Fruit fly (Drosophila melanogaster) whole organism, embryonic: ENCODE data around the gene CG31219.
A peak's percentile ranks its signal among the peaks of the same experiment; 100 is the strongest.

Experiments used
- CG10147 ChIP-seq: fragments of 200-800 bp; sonication (Bioruptor generic); optimal IDR thresholded peaks from 2 replicates; lab custom pipeline; 2019; ENCODE audit warnings: missing biosample characterization, mild to moderate bottlenecking, missing genetic modification characterization, moderate library complexity
- CG10565 ChIP-seq: fragments of 200-800 bp; sonication (Bioruptor generic); optimal IDR thresholded peaks from 3 replicates; lab custom pipeline; 2016; ENCODE audit warnings: missing biosample characterization, mild to moderate bottlenecking, missing genetic modification characterization
- CG10654 ChIP-seq: fragments of 200-800 bp; sonication (Bioruptor generic); optimal IDR thresholded peaks from 2 replicates; lab custom pipeline; 2016; ENCODE audit warnings: missing biosample characterization, missing genetic modification characterization
- CG12155 ChIP-seq: fragments of 200-800 bp; sonication (Bioruptor generic); optimal IDR thresholded peaks from 3 replicates; lab custom pipeline; 2016; ENCODE audit warnings: missing biosample characterization, missing genetic modification characterization
- CG12219 ChIP-seq: fragments of 200-800 bp; sonication (Bioruptor generic); optimal IDR thresholded peaks from 3 replicates; lab custom pipeline; 2018; ENCODE audit warnings: missing biosample characterization, mild to moderate bottlenecking, missing genetic modification characterization
- CG12744 ChIP-seq: fragments of 200-800 bp; sonication (Bioruptor generic); optimal IDR thresholded peaks from 2 replicates; lab custom pipeline; 2016; ENCODE audit warnings: missing biosample characterization, missing genetic modification characterization
- CG14965 ChIP-seq: fragments of 200-800 bp; sonication (Bioruptor generic); optimal IDR thresholded peaks from 2 replicates; lab custom pipeline; 2016; ENCODE audit warnings: missing biosample characterization, missing genetic modification characterization, borderline replicate concordance
- CG15269 ChIP-seq: fragments of 200-800 bp; sonication (Bioruptor generic); optimal IDR thresholded peaks from 2 replicates; lab custom pipeline; 2018; ENCODE audit warnings: missing biosample characterization, mild to moderate bottlenecking, missing genetic modification characterization, moderate library complexity
- CG16815 ChIP-seq: fragments of 200-800 bp; sonication (Bioruptor generic); optimal IDR thresholded peaks from 3 replicates; lab custom pipeline; 2017; ENCODE audit warnings: missing biosample characterization, mild to moderate bottlenecking, missing genetic modification characterization
- CG17385 ChIP-seq: fragments of 200-800 bp; sonication (Bioruptor generic); optimal IDR thresholded peaks from 3 replicates; lab custom pipeline; 2018; ENCODE audit warnings: missing biosample characterization, mild to moderate bottlenecking, missing genetic modification characterization
- CG17612 ChIP-seq: fragments of 200-800 bp; sonication (Bioruptor generic); IDR thresholded peaks from 2 replicates; pipeline ENCODE4 v1.3.6; 2022; ENCODE audit warnings: missing biosample characterization, missing genetic modification characterization
- CG2678 ChIP-seq: fragments of 200-800 bp; sonication (Bioruptor generic); optimal IDR thresholded peaks from 3 replicates; lab custom pipeline; 2019; ENCODE audit warnings: missing biosample characterization, mild to moderate bottlenecking, missing genetic modification characterization, moderate library complexity
- CG2889 ChIP-seq: fragments of 200-800 bp; sonication (Bioruptor generic); IDR thresholded peaks from 3 replicates; pipeline ENCODE4 v1.3.6; 2022; ENCODE audit warnings: missing biosample characterization, missing genetic modification characterization
- CG32767 ChIP-seq: fragments of 200-800 bp; sonication (Bioruptor generic); IDR thresholded peaks from 2 replicates; pipeline ENCODE4 v1.3.6; 2022; ENCODE audit warnings: missing biosample characterization, missing genetic modification characterization
- CG4282 ChIP-seq: fragments of 200-800 bp; sonication (Bioruptor generic); optimal IDR thresholded peaks from 2 replicates; lab custom pipeline; 2016; ENCODE audit warnings: missing biosample characterization, missing genetic modification characterization
- CG4404 ChIP-seq: fragments of 200-800 bp; sonication (Bioruptor generic); IDR thresholded peaks from 2 replicates; pipeline ENCODE4 v1.3.6; 2022; ENCODE audit warnings: missing biosample characterization, missing genetic modification characterization
- CG4424 ChIP-seq: fragments of 200-800 bp; sonication (Bioruptor generic); optimal IDR thresholded peaks from 3 replicates; lab custom pipeline; 2016; ENCODE audit warnings: missing biosample characterization, missing genetic modification characterization
- CG4730 ChIP-seq: fragments of 200-800 bp; sonication (Bioruptor generic); IDR thresholded peaks from 2 replicates; pipeline ENCODE4 v1.3.6; 2022; ENCODE audit warnings: missing biosample characterization, missing genetic modification characterization
- CG6683 ChIP-seq: fragments of 200-800 bp; sonication (Bioruptor generic); optimal IDR thresholded peaks from 2 replicates; lab custom pipeline; 2017; ENCODE audit warnings: missing biosample characterization, mild to moderate bottlenecking, missing genetic modification characterization, missing genetic modification reagents
- CG6854 ChIP-seq: fragments of 200-800 bp; sonication (Bioruptor generic); optimal IDR thresholded peaks from 3 replicates; lab custom pipeline; 2017; ENCODE audit warnings: missing biosample characterization, mild to moderate bottlenecking, missing genetic modification characterization
- CG7556 ChIP-seq: fragments of 200-800 bp; sonication (Bioruptor generic); optimal IDR thresholded peaks from 2 replicates; lab custom pipeline; 2017; ENCODE audit warnings: missing biosample characterization, mild to moderate bottlenecking, missing genetic modification characterization
- CG7786 ChIP-seq: fragments of 200-800 bp; sonication (Bioruptor generic); optimal IDR thresholded peaks from 2 replicates; lab custom pipeline; 2016; ENCODE audit warnings: missing biosample characterization, missing genetic modification characterization
- D19B ChIP-seq: fragments of 200-800 bp; sonication (Bioruptor generic); optimal IDR thresholded peaks from 2 replicates; lab custom pipeline; 2017; ENCODE audit warnings: missing biosample characterization, mild to moderate bottlenecking, missing genetic modification characterization
- Dip2 ChIP-seq: fragments of 200-800 bp; sonication (Bioruptor generic); IDR thresholded peaks from 2 replicates; pipeline ENCODE4 v1.3.6; 2022; ENCODE audit warnings: missing biosample characterization, missing genetic modification characterization
- Drgx ChIP-seq: fragments of 200-800 bp; sonication (Bioruptor generic); IDR thresholded peaks from 2 replicates; pipeline ENCODE4 v1.3.6; 2022; ENCODE audit warnings: missing biosample characterization, missing genetic modification characterization
- Ets97D ChIP-seq: fragments of 200-800 bp; sonication (Bioruptor generic); optimal IDR thresholded peaks from 3 replicates; lab custom pipeline; 2016; ENCODE audit warnings: missing biosample characterization, missing genetic modification characterization
- H2.0 ChIP-seq: fragments of 200-800 bp; sonication (Bioruptor generic); IDR thresholded peaks from 2 replicates; pipeline ENCODE4 v1.3.6; 2022; ENCODE audit warnings: missing biosample characterization, missing genetic modification characterization
- Mad ChIP-seq: fragments of 200-800 bp; sonication (Bioruptor generic); optimal IDR thresholded peaks from 2 replicates; lab custom pipeline; 2016; ENCODE audit warnings: missing biosample characterization, missing genetic modification characterization
- Neu2 ChIP-seq: fragments of 200-800 bp; sonication (Bioruptor generic); optimal IDR thresholded peaks from 3 replicates; lab custom pipeline; 2016; ENCODE audit warnings: missing biosample characterization, missing genetic modification characterization, borderline replicate concordance
- Nf-YA ChIP-seq: fragments of 200-800 bp; sonication (Bioruptor generic); IDR thresholded peaks from 2 replicates; pipeline ENCODE4 v1.3.6; 2022; ENCODE audit warnings: missing biosample characterization, missing genetic modification characterization
- Ravus ChIP-seq: fragments of 200-800 bp; sonication (Bioruptor generic); IDR thresholded peaks from 2 replicates; pipeline ENCODE4 v1.3.6; 2022; ENCODE audit warnings: missing biosample characterization, missing genetic modification characterization
- YL-1 ChIP-seq: fragments of 200-800 bp; sonication (Bioruptor generic); optimal IDR thresholded peaks from 3 replicates; lab custom pipeline; 2017; ENCODE audit warnings: missing biosample characterization, mild to moderate bottlenecking, missing genetic modification characterization
- chinmo ChIP-seq: fragments of 200-800 bp; sonication (Bioruptor generic); IDR thresholded peaks from 4 replicates; pipeline ENCODE4 v1.3.6; 2022; ENCODE audit warnings: missing biosample characterization, missing genetic modification characterization; ENCODE audit not compliant: partially characterized antibody
- dimm ChIP-seq: fragments of 200-800 bp; sonication (Bioruptor generic); IDR thresholded peaks from 2 replicates; pipeline ENCODE4 v1.3.6; 2022; ENCODE audit warnings: missing biosample characterization, missing genetic modification characterization
- disco-r ChIP-seq: fragments of 200-800 bp; sonication (Bioruptor generic); optimal IDR thresholded peaks from 2 replicates; lab custom pipeline; 2016; ENCODE audit warnings: missing biosample characterization, missing genetic modification characterization
- eyg ChIP-seq: fragments of 200-800 bp; sonication (Bioruptor generic); optimal IDR thresholded peaks from 3 replicates; lab custom pipeline; 2016; ENCODE audit warnings: missing biosample characterization, missing genetic modification characterization
- ftz-f1 ChIP-seq: fragments of 200-800 bp; sonication (Bioruptor generic); optimal IDR thresholded peaks from 2 replicates; lab custom pipeline; 2016; ENCODE audit warnings: missing biosample characterization, missing genetic modification characterization
- gfzf ChIP-seq: fragments of 200-800 bp; sonication (Bioruptor generic); optimal IDR thresholded peaks from 2 replicates; lab custom pipeline; 2016; ENCODE audit warnings: missing biosample characterization, mild to moderate bottlenecking, missing genetic modification characterization, moderate library complexity
- gro ChIP-seq: fragments of 200-800 bp; sonication (Bioruptor generic); optimal IDR thresholded peaks from 2 replicates; lab custom pipeline; 2016; ENCODE audit warnings: missing biosample characterization, missing genetic modification characterization
- hbn ChIP-seq: fragments of 200-800 bp; sonication (Bioruptor generic); IDR thresholded peaks from 2 replicates; pipeline ENCODE4 v1.3.6; 2022; ENCODE audit warnings: missing biosample characterization, missing genetic modification characterization; ENCODE audit not compliant: partially characterized antibody
- maf-S ChIP-seq: fragments of 200-800 bp; sonication (Bioruptor generic); optimal IDR thresholded peaks from 2 replicates; lab custom pipeline; 2016; ENCODE audit warnings: missing biosample characterization, missing genetic modification characterization
- scrt ChIP-seq: fragments of 200-800 bp; sonication (Bioruptor generic); optimal IDR thresholded peaks from 2 replicates; lab custom pipeline; 2018; ENCODE audit warnings: missing biosample characterization, mild to moderate bottlenecking, missing genetic modification characterization, moderate library complexity
- shn ChIP-seq: fragments of 200-800 bp; sonication (Bioruptor generic); optimal IDR thresholded peaks from 3 replicates; lab custom pipeline; 2016; ENCODE audit warnings: missing biosample characterization, missing genetic modification characterization
- toy ChIP-seq: fragments of 200-800 bp; sonication (Bioruptor generic); IDR thresholded peaks from 2 replicates; pipeline ENCODE4 v1.3.6; 2022; ENCODE audit warnings: missing biosample characterization, missing genetic modification characterization
- tup ChIP-seq: fragments of 200-800 bp; sonication (Bioruptor generic); optimal IDR thresholded peaks from 2 replicates; lab custom pipeline; 2016; ENCODE audit warnings: missing biosample characterization, mild to moderate bottlenecking, missing genetic modification characterization, moderate library complexity
- vnd ChIP-seq: fragments of 200-800 bp; sonication (Bioruptor generic); IDR thresholded peaks from 3 replicates; pipeline ENCODE4 v1.3.6; 2022; ENCODE audit warnings: missing biosample characterization, missing genetic modification characterization; ENCODE audit not compliant: partially characterized antibody
- vvl ChIP-seq: fragments of 200-800 bp; sonication (Bioruptor generic); IDR thresholded peaks from 2 replicates; pipeline ENCODE4 v1.3.6; 2022; ENCODE audit warnings: missing biosample characterization, missing genetic modification characterization
- wek ChIP-seq: fragments of 200-800 bp; sonication (Bioruptor generic); optimal IDR thresholded peaks from 3 replicates; lab custom pipeline; 2018; ENCODE audit warnings: missing biosample characterization, mild to moderate bottlenecking, missing genetic modification characterization, moderate library complexity
- wor ChIP-seq: fragments of 200-800 bp; sonication (Bioruptor generic); IDR thresholded peaks from 2 replicates; pipeline ENCODE4 v1.3.6; 2022; ENCODE audit warnings: missing biosample characterization, missing genetic modification characterization
- zfh1 ChIP-seq: fragments of 200-800 bp; sonication (Bioruptor generic); IDR thresholded peaks from 3 replicates; pipeline ENCODE4 v1.3.6; 2022; ENCODE audit warnings: missing biosample characterization, missing genetic modification characterization

Gene CG31219

DNA sequence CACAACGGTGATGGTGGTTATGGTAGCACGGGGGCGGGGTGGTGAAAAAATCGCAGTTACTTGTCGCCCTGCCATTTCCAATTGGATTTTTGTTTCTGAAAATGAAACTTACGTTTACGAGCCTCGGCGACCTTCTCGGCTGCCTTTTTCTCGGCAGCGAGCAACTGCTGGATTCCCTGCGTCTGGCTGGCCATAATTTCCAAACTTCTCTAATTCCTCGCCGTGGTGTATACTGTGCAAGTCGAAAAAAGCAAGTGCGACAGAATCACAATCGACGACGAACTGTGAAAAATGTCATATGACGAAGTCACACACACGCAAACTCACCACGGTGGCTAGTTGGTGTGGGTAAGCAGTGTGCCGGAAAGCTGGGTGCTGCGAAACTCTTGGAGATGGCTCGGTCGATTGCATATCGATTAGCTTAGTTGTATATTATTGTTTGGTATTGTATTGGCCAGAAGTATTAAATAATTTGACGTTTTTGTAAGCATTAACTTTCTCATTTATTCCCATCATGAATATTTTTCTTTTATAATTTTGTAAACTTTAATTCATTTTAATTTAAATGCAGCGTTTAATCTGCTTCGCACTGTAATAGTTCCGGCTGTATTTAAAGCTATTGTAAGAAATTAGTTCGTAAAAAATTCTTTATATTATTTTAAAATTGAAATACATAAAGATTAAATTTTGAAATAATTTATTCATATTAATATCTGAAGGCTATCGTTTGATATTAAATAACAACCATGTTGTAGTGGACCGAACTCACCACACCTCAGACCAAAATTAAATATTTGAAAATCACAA, 6.5 kb upstream of the CG31219 start, which contains the start of gene Vha13 (continued):
- TF ChIP-seq hbn (GFP tag; lab: Robert Waterston, UW) (no peak), gro (GFP tag; lab: Kevin White, UChicago) (peak; percentile 45), CG6854 (GFP tag; lab: Kevin White, UChicago) (peak; percentile 57), Dip2 (GFP tag; lab: Robert Waterston, UW) (no peak), toy (GFP tag; lab: Robert Waterston, UW) (no peak), CG7786 (GFP tag; lab: Kevin White, UChicago) (peak; percentile 16), dimm (GFP tag; lab: Robert Waterston, UW) (no peak), CG10654 (GFP tag; lab: Kevin White, UChicago) (no peak), CG7556 (GFP tag; lab: Kevin White, UChicago) (peak; percentile 34), CG4282 (GFP tag; lab: Kevin White, UChicago) (no peak), Drgx (no peak), Nf-YA (GFP tag; lab: Robert Waterston, UW) (no peak), tup (GFP tag; lab: Kevin White, UChicago) (no peak), zfh1 (GFP tag; lab: Robert Waterston, UW) (no peak; the same call in 2 of the 3 replicates), Ravus (GFP tag; lab: Robert Waterston, UW) (no peak), vvl (GFP tag; lab: Robert Waterston, UW) (peak; percentile 77), gfzf (GFP tag; lab: Kevin White, UChicago) (peak; percentile 10), CG2678 (no peak), ftz-f1 (GFP tag; lab: Kevin White, UChicago) (peak; percentile 53), CG12219 (GFP tag; lab: Kevin White, UChicago) (peak; percentile 12), CG16815 (no peak), CG17612 (GFP tag; lab: Robert Waterston, UW) (no peak), D19B (GFP tag; lab: Kevin White, UChicago) (no peak), CG10147 (GFP tag; lab: Kevin White, UChicago) (peak; percentile 34), maf-S (peak; percentile 48), CG17385 (peak; percentile 37), H2.0 (GFP tag; lab: Robert Waterston, UW) (peak; percentile 55), CG4730 (GFP tag; lab: Robert Waterston, UW) (no peak), YL-1 (GFP tag; lab: Kevin White, UChicago) (peak; percentile 96), CG6683 (peak; percentile 31), CG2889 (no peak), CG10565 (no peak), Ets97D (GFP tag; lab: Kevin White, UChicago) (peak; percentile 22), Mad (GFP tag; lab: Kevin White, UChicago) (no peak), CG4404 (GFP tag; lab: Robert Waterston, UW) (0 out of 2 replicates have a peak, but pooled peaks have one; percentile 9), scrt (GFP tag; lab: Kevin White, UChicago) (peak; percentile 42), Neu2 (GFP tag; lab: Kevin White, UChicago) (no peak), CG12744 (GFP tag; lab: Kevin White, UChicago) (no peak), CG4424 (GFP tag; lab: Kevin White, UChicago) (peak; percentile 58), shn (peak; percentile 49), CG15269 (tag; lab: Kevin White, UChicago) (no peak), CG12155 (GFP tag; lab: Kevin White, UChicago) (peak; percentile 8), wek (GFP tag; lab: Kevin White, UChicago) (peak; percentile 54), CG14965 (no peak), chinmo (peak; percentile 70; the same call in 1 of the 4 replicates), wor (GFP tag; lab: Robert Waterston, UW) (no peak), eyg (GFP tag; lab: Kevin White, UChicago) (no peak), CG32767 (GFP tag; lab: Robert Waterston, UW) (no peak), vnd (peak; percentile 27; the same call in 2 of the 3 replicates), disco-r (GFP tag; lab: Kevin White, UChicago) (peak; percentile 40)
